Fruit fly (Drosophila melanogaster) whole organism, wandering third instar larva: Measurements from ENCODE around the gene brun.

Source experiments
- GATAd ChIP-seq: sonication (Bioruptor generic); optimal IDR thresholded peaks from 2 replicates; lab custom pipeline; 2016; ENCODE audit warnings: missing biosample characterization, missing genetic modification characterization
- brk ChIP-seq: fragments of 200-800 bp; sonication (Bioruptor generic); optimal IDR thresholded peaks from 2 replicates; lab custom pipeline; 2016; ENCODE audit warnings: missing biosample characterization, mild to moderate bottlenecking, missing genetic modification characterization

dm6 chr2L:20601282-20601681, 54.7 kb downstream of the brun start:
- TF ChIP-seq brk (GFP tag; lab: Kevin White, UChicago) (no peak), GATAd (GFP tag; lab: Kevin White, UChicago) (no peak)
